Worm (Caenorhabditis elegans) whole organism, early embryonic: ENCODE data around the gene T21C12.8.
A peak's percentile ranks its signal among the peaks of the same experiment; 100 is the strongest.

ENCODE experiments used
- B0310.2 ChIP-seq: sonication (generic microtip); optimal IDR thresholded peaks from 2 replicates; lab custom pipeline; 2016; ENCODE audit warnings: mild to moderate bottlenecking, missing genetic modification characterization, missing compliant biosample characterization
- F13C5.2 ChIP-seq: sonication (generic microtip); optimal IDR thresholded peaks from 2 replicates; lab custom pipeline; 2017; ENCODE audit warnings: mild to moderate bottlenecking, missing genetic modification characterization, inconsistent platforms, missing compliant biosample characterization
- aly-1 ChIP-seq: sonication (generic microtip); optimal IDR thresholded peaks from 2 replicates; lab custom pipeline; 2016; ENCODE audit warnings: missing genetic modification characterization, missing compliant biosample characterization
- ama-1 ChIP-seq: fragments of 150-350 bp; optimal IDR thresholded peaks from 2 replicates; lab custom pipeline; 2014
- ceh-13 ChIP-seq: fragments of 200-800 bp; sonication (Bioruptor generic); optimal IDR thresholded peaks from 2 replicates; lab custom pipeline; 2018; ENCODE audit warnings: mild to moderate bottlenecking, missing genetic modification characterization, missing compliant biosample characterization
- ceh-36 ChIP-seq: sonication (generic microtip); optimal IDR thresholded peaks from 2 replicates; lab custom pipeline; 2016; ENCODE audit warnings: missing genetic modification characterization, inconsistent platforms, missing compliant biosample characterization
- ets-7 ChIP-seq: sonication (generic microtip); optimal IDR thresholded peaks from 2 replicates; lab custom pipeline; 2016; ENCODE audit warnings: missing genotype, missing genetic modification characterization, missing compliant biosample characterization
- flt-1 ChIP-seq: fragments of 200-800 bp; sonication (Bioruptor generic); IDR thresholded peaks from 2 replicates; pipeline ENCODE4 v1.3.6; 2022; ENCODE audit warnings: missing genetic modification characterization, missing compliant biosample characterization
- hmbx-1 ChIP-seq: sonication (generic microtip); optimal IDR thresholded peaks from 2 replicates; lab custom pipeline; 2016; ENCODE audit warnings: mild to moderate bottlenecking, missing genetic modification characterization, missing compliant biosample characterization
- hmg-4 ChIP-seq: fragments of 200-800 bp; sonication (Bioruptor generic); optimal IDR thresholded peaks from 2 replicates; lab custom pipeline; 2018; ENCODE audit warnings: mild to moderate bottlenecking, missing genetic modification characterization, missing compliant biosample characterization
- hnd-1 ChIP-seq: sonication (generic microtip); optimal IDR thresholded peaks from 2 replicates; lab custom pipeline; 2016; ENCODE audit warnings: missing genetic modification characterization, missing compliant biosample characterization
- pes-1 ChIP-seq: fragments of 200-800 bp; sonication (Bioruptor generic); IDR thresholded peaks from 2 replicates; pipeline ENCODE4 v1.3.6; 2022; ENCODE audit warnings: missing genetic modification reagents, missing genetic modification characterization, missing compliant biosample characterization
- scrt-1 ChIP-seq: fragments of 200-800 bp; sonication (Bioruptor generic); IDR thresholded peaks from 2 replicates; pipeline ENCODE4 v1.3.6; 2022; ENCODE audit warnings: missing genetic modification characterization, missing compliant biosample characterization
- sea-1 ChIP-seq: fragments of 200-800 bp; sonication (Bioruptor generic); conservative IDR thresholded peaks from 2 replicates; pipeline ENCODE4 v1.3.6; 2022; ENCODE audit warnings: missing genetic modification characterization, missing compliant biosample characterization
- tbx-11 ChIP-seq: fragments of 200-800 bp; sonication (Bioruptor generic); IDR thresholded peaks from 2 replicates; pipeline ENCODE4 v1.3.6; 2022; ENCODE audit warnings: missing genetic modification characterization, missing compliant biosample characterization
- tbx-37 ChIP-seq: fragments of 200-800 bp; sonication (Bioruptor generic); conservative IDR thresholded peaks from 2 replicates; pipeline ENCODE4 v1.3.6; 2022; ENCODE audit warnings: missing genetic modification reagents, missing genetic modification characterization, missing compliant biosample characterization
- tra-4 ChIP-seq: sonication (generic microtip); optimal IDR thresholded peaks from 2 replicates; lab custom pipeline; 2017; ENCODE audit warnings: missing genetic modification characterization, missing compliant biosample characterization

Gene T21C12.8

DNA sequence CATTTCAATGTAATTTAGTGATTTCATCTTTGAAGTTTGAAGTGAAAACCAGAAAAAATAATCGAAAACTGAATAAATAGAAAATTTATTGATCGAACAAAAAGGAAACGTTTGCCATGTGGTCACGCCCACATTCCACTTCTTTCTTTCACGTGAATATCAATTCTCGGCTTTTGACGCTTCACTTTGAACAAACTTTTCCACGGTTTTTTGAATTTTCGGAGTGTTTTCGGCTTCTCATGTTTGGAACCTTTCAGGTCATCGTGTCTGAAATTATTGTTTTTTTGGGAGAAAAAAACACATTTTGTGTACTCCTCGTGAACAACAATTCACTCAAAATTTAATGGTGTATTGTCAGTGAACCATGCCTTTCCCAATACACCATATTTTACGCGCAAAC, at the start of gene T21C12.8:
Gene T21C12.8 (minus strand): TSS at position 101 of the 400 bp plus-strand sequence.
- TF ChIP-seq hmg-4 (GFP tag; lab: Kevin White, UChicago) (no peak), tra-4 (tag; lab: Kevin White, UChicago) (no peak), hmbx-1 (tag; lab: Kevin White, UChicago) (no peak), flt-1 (GFP tag; lab: Robert Waterston, UW) (no peak), tbx-11 (GFP tag; lab: Robert Waterston, UW) (no peak), ets-7 (tag; lab: Kevin White, UChicago) (no peak), aly-1 (no peak), ceh-13 (GFP tag; lab: Kevin White, UChicago) (no peak), ceh-36 (tag; lab: Kevin White, UChicago) (no peak), B0310.2 (no peak)

DNA sequence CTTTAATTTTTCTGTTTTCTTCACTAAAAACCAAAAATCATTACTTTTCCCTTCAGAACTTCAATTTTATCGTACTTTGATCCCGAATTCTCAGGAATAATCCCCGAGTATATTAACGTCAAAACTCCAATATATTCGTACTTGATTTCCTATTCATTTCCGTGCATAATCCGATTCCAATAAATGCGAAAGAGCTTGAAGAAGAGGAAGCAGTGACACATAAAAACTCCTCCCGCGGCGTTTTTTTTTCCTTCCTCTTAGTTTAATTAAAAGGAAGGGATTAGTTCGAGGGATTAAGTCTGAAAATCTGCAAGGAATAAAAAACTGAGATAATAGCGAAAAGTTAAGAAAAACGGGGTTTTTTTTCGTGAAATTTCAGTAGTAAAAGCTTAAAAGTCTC, 48.1 kb upstream of the T21C12.8 start:
- no peak for TF ChIP-seq ama-1 (lab: Kevin White, UChicago)
- TF ChIP-seq ceh-36 (tag; lab: Kevin White, UChicago): peak; percentile 59

DNA sequence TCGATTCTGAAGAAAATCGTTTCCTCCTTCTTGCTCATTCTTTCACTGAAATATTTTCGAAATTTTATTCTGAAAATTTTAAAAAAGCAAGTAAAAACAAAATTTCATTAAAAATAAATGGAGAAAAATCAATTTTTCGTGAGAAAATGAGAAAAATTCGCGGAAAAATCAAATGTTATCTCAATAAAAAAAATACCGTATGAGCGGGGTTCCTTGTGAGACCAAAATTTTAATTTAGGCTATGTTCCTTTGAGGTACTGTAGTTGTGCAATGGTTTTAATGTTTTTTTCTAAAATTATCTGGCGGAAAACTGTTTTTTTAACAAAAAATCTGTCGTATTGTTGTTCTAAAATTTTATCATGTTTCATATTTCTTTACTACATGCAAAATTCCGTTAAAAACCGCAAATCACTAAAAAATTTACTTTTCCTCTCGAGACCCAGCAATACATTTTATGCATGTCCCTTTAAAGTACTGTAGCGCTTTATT, 47.4 kb upstream of the T21C12.8 start, which contains the start of gene epg-6:
Gene epg-6 (minus strand): TSS at position 51 of the 489 bp plus-strand sequence.
- TF ChIP-seq tra-4 (tag; lab: Kevin White, UChicago) (no peak), hmg-4 (GFP tag; lab: Kevin White, UChicago) (no peak), ama-1 (lab: Kevin White, UChicago) (no peak), B0310.2 (no peak), ets-7 (tag; lab: Kevin White, UChicago) (no peak), ceh-13 (GFP tag; lab: Kevin White, UChicago) (no peak), pes-1 (GFP tag; lab: Robert Waterston, UW) (no peak), sea-1 (GFP tag; lab: Robert Waterston, UW) (no peak), tbx-11 (GFP tag; lab: Robert Waterston, UW) (no peak), scrt-1 (GFP tag; lab: Robert Waterston, UW) (no peak), flt-1 (GFP tag; lab: Robert Waterston, UW) (no peak), aly-1 (no peak), F13C5.2 (tag; lab: Kevin White, UChicago) (no peak), tbx-37 (GFP tag; lab: Robert Waterston, UW) (no peak), ceh-36 (tag; lab: Kevin White, UChicago) (no peak), hmbx-1 (tag; lab: Kevin White, UChicago) (no peak), hnd-1 (tag; lab: Kevin White, UChicago) (no peak)

DNA sequence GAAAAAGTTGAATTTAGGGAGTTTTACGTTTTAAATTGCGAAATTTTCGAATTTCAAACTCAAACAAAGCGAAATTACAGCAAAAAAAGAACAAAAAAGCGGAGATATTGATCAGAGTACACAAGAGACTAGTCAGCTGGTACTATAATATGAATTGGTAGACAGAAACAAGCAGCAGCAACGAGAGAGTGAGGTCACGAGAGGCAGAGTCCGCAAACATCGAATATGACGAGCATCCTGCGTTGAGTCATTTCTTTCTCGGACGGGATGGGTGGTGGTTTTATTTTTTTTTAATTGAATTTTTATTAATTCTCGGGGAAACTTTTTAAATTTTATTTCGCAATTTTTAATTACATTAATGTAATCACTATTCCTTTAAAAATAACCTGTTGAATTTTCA, 46.9 kb upstream of the T21C12.8 start:
- TF ChIP-seq tra-4 (tag; lab: Kevin White, UChicago) (no peak), F13C5.2 (tag; lab: Kevin White, UChicago) (peak; percentile 58)

- TF ChIP-seq ama-1 (lab: Kevin White, UChicago) (no peak), ets-7 (tag; lab: Kevin White, UChicago) (no peak), B0310.2 (no peak), scrt-1 (GFP tag; lab: Robert Waterston, UW) (no peak), hmg-4 (GFP tag; lab: Kevin White, UChicago) (no peak), tbx-11 (GFP tag; lab: Robert Waterston, UW) (no peak), ceh-36 (tag; lab: Kevin White, UChicago) (no peak), sea-1 (GFP tag; lab: Robert Waterston, UW) (no peak), tra-4 (tag; lab: Kevin White, UChicago) (no peak), pes-1 (GFP tag; lab: Robert Waterston, UW) (no peak)
Measured at ce11 chrIII:10596387-10596786, 43.6 kb upstream of the T21C12.8 start, which contains the start of gene Y39A1A.3. Y39A1A.3 (minus strand) TSS chrIII:10596487.

- TF ChIP-seq scrt-1 (GFP tag; lab: Robert Waterston, UW) (no peak), sea-1 (GFP tag; lab: Robert Waterston, UW) (no peak), tra-4 (tag; lab: Kevin White, UChicago) (no peak), F13C5.2 (tag; lab: Kevin White, UChicago) (no peak), ceh-13 (GFP tag; lab: Kevin White, UChicago) (no peak), pes-1 (GFP tag; lab: Robert Waterston, UW) (no peak), tbx-11 (GFP tag; lab: Robert Waterston, UW) (no peak), ceh-36 (tag; lab: Kevin White, UChicago) (no peak), tbx-37 (GFP tag; lab: Robert Waterston, UW) (no peak), B0310.2 (no peak), hmg-4 (GFP tag; lab: Kevin White, UChicago) (no peak), ama-1 (lab: Kevin White, UChicago) (no peak), flt-1 (GFP tag; lab: Robert Waterston, UW) (no peak), aly-1 (no peak), ets-7 (tag; lab: Kevin White, UChicago) (no peak), hmbx-1 (tag; lab: Kevin White, UChicago) (no peak), hnd-1 (tag; lab: Kevin White, UChicago) (no peak)
Measured at ce11 chrIII:10595066-10595465, 42.2 kb upstream of the T21C12.8 start, which contains the start of gene Y45F3A.9. Y45F3A.9 (minus strand) TSS chrIII:10595166.

DNA sequence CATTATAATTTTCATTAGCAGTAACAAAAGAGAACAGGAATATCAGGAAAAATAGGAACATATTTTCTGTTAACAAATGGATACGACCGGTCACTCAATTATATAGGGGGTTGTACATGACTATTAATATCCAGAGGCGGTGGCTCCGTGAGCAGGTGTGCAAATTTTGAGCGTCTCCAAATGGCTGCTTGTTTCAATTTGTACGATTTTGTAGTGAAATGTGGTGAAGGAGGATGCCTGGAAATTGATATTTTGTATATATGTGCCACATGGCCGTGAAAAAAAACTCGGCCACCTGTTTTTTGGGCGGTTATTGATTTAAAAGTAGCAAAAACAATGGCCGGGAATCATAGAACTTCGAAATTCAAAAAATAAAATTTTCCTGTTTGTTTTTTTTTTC, 39.9 kb upstream of the T21C12.8 start, which contains the start of gene Y45F3A.8:
Gene Y45F3A.8 (minus strand): TSS at position 101 of the 400 bp plus-strand sequence.
- TF ChIP-seq sea-1 (GFP tag; lab: Robert Waterston, UW) (no peak), ceh-13 (GFP tag; lab: Kevin White, UChicago) (no peak), tbx-11 (GFP tag; lab: Robert Waterston, UW) (no peak), hmg-4 (GFP tag; lab: Kevin White, UChicago) (no peak), hnd-1 (tag; lab: Kevin White, UChicago) (no peak), scrt-1 (GFP tag; lab: Robert Waterston, UW) (no peak), aly-1 (no peak), flt-1 (GFP tag; lab: Robert Waterston, UW) (no peak), tbx-37 (GFP tag; lab: Robert Waterston, UW) (no peak), ceh-36 (tag; lab: Kevin White, UChicago) (no peak)
